Fruit fly (Drosophila melanogaster) whole organism, embryonic: ENCODE measurements around the gene CycA.

Experiments
- Blimp-1 ChIP-seq: fragments of 200-800 bp; sonication (Bioruptor generic); optimal IDR thresholded peaks from 3 replicates; lab custom pipeline; 2018; ENCODE audit warnings: missing biosample characterization, missing genetic modification characterization, mild to moderate bottlenecking, moderate library complexity, missing genetic modification reagents
- CG10565 ChIP-seq: fragments of 200-800 bp; sonication (Bioruptor generic); optimal IDR thresholded peaks from 3 replicates; lab custom pipeline; 2016; ENCODE audit warnings: missing biosample characterization, mild to moderate bottlenecking, missing genetic modification characterization
- CG11504 ChIP-seq: fragments of 200-800 bp; sonication (Bioruptor generic); optimal IDR thresholded peaks from 3 replicates; lab custom pipeline; 2019; ENCODE audit warnings: missing biosample characterization, mild to moderate bottlenecking, missing genetic modification characterization, moderate library complexity
- CG12391 ChIP-seq: fragments of 200-800 bp; sonication (Bioruptor generic); optimal IDR thresholded peaks from 3 replicates; lab custom pipeline; 2018; ENCODE audit warnings: missing biosample characterization, mild to moderate bottlenecking, missing genetic modification characterization, moderate library complexity
- CG13296 ChIP-seq: fragments of 200-800 bp; sonication (Bioruptor generic); optimal IDR thresholded peaks from 3 replicates; lab custom pipeline; 2018; ENCODE audit warnings: missing biosample characterization, mild to moderate bottlenecking, missing genetic modification characterization
- CG13424 ChIP-seq: fragments of 200-800 bp; sonication (Bioruptor generic); optimal IDR thresholded peaks from 2 replicates; lab custom pipeline; 2019; ENCODE audit warnings: missing biosample characterization, mild to moderate bottlenecking, missing genetic modification characterization, moderate library complexity
- CG14667 ChIP-seq: fragments of 200-800 bp; sonication (Bioruptor generic); IDR thresholded peaks from 2 replicates; pipeline ENCODE4 v1.3.6; 2022; ENCODE audit warnings: missing biosample characterization, missing genetic modification characterization
- CG15269 ChIP-seq: fragments of 200-800 bp; sonication (Bioruptor generic); optimal IDR thresholded peaks from 2 replicates; lab custom pipeline; 2018; ENCODE audit warnings: missing biosample characterization, mild to moderate bottlenecking, missing genetic modification characterization, moderate library complexity
- CG18599 ChIP-seq: fragments of 200-800 bp; sonication (Bioruptor generic); optimal IDR thresholded peaks from 3 replicates; lab custom pipeline; 2017; ENCODE audit warnings: missing biosample characterization, missing genetic modification characterization, mild to moderate bottlenecking, moderate library complexity, missing genetic modification reagents
- CG2120 ChIP-seq: fragments of 200-800 bp; sonication (Bioruptor generic); optimal IDR thresholded peaks from 3 replicates; lab custom pipeline; 2016; ENCODE audit warnings: missing biosample characterization, missing genetic modification characterization
- CG2678 ChIP-seq: fragments of 200-800 bp; sonication (Bioruptor generic); optimal IDR thresholded peaks from 3 replicates; lab custom pipeline; 2019; ENCODE audit warnings: missing biosample characterization, mild to moderate bottlenecking, missing genetic modification characterization, moderate library complexity
- CG31441 ChIP-seq: fragments of 200-800 bp; sonication (Bioruptor generic); IDR thresholded peaks from 2 replicates; pipeline ENCODE4 v1.3.6; 2022; ENCODE audit warnings: missing biosample characterization, missing genetic modification characterization
- CG32532 ChIP-seq: fragments of 200-800 bp; sonication (Bioruptor generic); IDR thresholded peaks from 2 replicates; pipeline ENCODE4 v1.3.6; 2022; ENCODE audit warnings: missing biosample characterization, missing genetic modification characterization
- CG3281 ChIP-seq: fragments of 200-800 bp; sonication (Bioruptor generic); optimal IDR thresholded peaks from 3 replicates; lab custom pipeline; 2017; ENCODE audit warnings: missing biosample characterization, mild to moderate bottlenecking, missing genetic modification characterization
- CG7556 ChIP-seq: fragments of 200-800 bp; sonication (Bioruptor generic); optimal IDR thresholded peaks from 2 replicates; lab custom pipeline; 2017; ENCODE audit warnings: missing biosample characterization, mild to moderate bottlenecking, missing genetic modification characterization
- CG7839 ChIP-seq: fragments of 200-800 bp; sonication (Bioruptor generic); optimal IDR thresholded peaks from 3 replicates; lab custom pipeline; 2018; ENCODE audit warnings: missing biosample characterization, mild to moderate bottlenecking, missing genetic modification characterization, moderate library complexity
- CG8765 ChIP-seq: fragments of 200-800 bp; sonication (Bioruptor generic); IDR thresholded peaks from 2 replicates; pipeline ENCODE4 v1.3.6; 2022; ENCODE audit warnings: missing biosample characterization, missing genetic modification characterization
- CG9215 ChIP-seq: fragments of 200-800 bp; sonication (Bioruptor generic); IDR thresholded peaks from 2 replicates; pipeline ENCODE4 v1.3.6; 2022; ENCODE audit warnings: missing biosample characterization, missing genetic modification characterization
- CG9727 ChIP-seq: fragments of 200-800 bp; sonication (Bioruptor generic); optimal IDR thresholded peaks from 3 replicates; lab custom pipeline; 2017; ENCODE audit warnings: missing biosample characterization, mild to moderate bottlenecking, missing genetic modification characterization
- CG9817 ChIP-seq: fragments of 200-800 bp; sonication (Bioruptor generic); optimal IDR thresholded peaks from 2 replicates; lab custom pipeline; 2018; ENCODE audit warnings: missing biosample characterization, mild to moderate bottlenecking, missing genetic modification characterization, moderate library complexity
- Chrac-16 ChIP-seq: fragments of 200-800 bp; sonication (Bioruptor generic); optimal IDR thresholded peaks from 3 replicates; lab custom pipeline; 2016; ENCODE audit warnings: missing biosample characterization, missing genetic modification characterization
- Dek ChIP-seq: fragments of 200-800 bp; sonication (Bioruptor generic); optimal IDR thresholded peaks from 3 replicates; lab custom pipeline; 2019; ENCODE audit warnings: missing biosample characterization, mild to moderate bottlenecking, missing genetic modification characterization, moderate library complexity
- Fer1 ChIP-seq: fragments of 200-800 bp; sonication (Bioruptor generic); optimal IDR thresholded peaks from 2 replicates; lab custom pipeline; 2017; ENCODE audit warnings: missing biosample characterization, mild to moderate bottlenecking, missing genetic modification characterization
- Gug ChIP-seq: fragments of 200-800 bp; sonication (Bioruptor generic); IDR thresholded peaks from 4 replicates; pipeline ENCODE4 v1.3.6; 2022; ENCODE audit warnings: missing biosample characterization, missing genetic modification characterization
- Hand ChIP-seq: fragments of 200-800 bp; sonication (Bioruptor generic); optimal IDR thresholded peaks from 2 replicates; lab custom pipeline; 2017; ENCODE audit warnings: mild to moderate bottlenecking, missing biosample characterization, missing genetic modification reagents, missing genetic modification characterization
- Hmr ChIP-seq: fragments of 200-800 bp; sonication (Bioruptor generic); optimal IDR thresholded peaks from 3 replicates; lab custom pipeline; 2017; ENCODE audit warnings: mild to moderate bottlenecking, missing biosample characterization, missing genetic modification reagents, missing genetic modification characterization
- Hr51 ChIP-seq, 2 experiments: fragments of 200-800 bp; sonication (Bioruptor generic); optimal IDR thresholded peaks; 2 replicates in 1 of 2; 3 replicates in 1 of 2; lab custom pipeline; 2016 to 2018; ENCODE audit warnings: missing biosample characterization in 2 of 2, missing genetic modification characterization in 2 of 2, mild to moderate bottlenecking in 1 of 2, moderate library complexity in 1 of 2
- Hsf ChIP-seq: fragments of 200-800 bp; sonication (Bioruptor generic); optimal IDR thresholded peaks from 3 replicates; lab custom pipeline; 2016; ENCODE audit warnings: missing biosample characterization, missing genetic modification characterization
- Meics ChIP-seq: fragments of 200-800 bp; sonication (Bioruptor generic); optimal IDR thresholded peaks from 2 replicates; lab custom pipeline; 2017; ENCODE audit warnings: missing biosample characterization, mild to moderate bottlenecking, missing genetic modification characterization
- PHDP ChIP-seq: fragments of 200-800 bp; sonication (Bioruptor generic); optimal IDR thresholded peaks from 3 replicates; lab custom pipeline; 2018; ENCODE audit warnings: missing biosample characterization, mild to moderate bottlenecking, missing genetic modification characterization, moderate library complexity
- Ptx1 ChIP-seq: fragments of 200-800 bp; sonication (Bioruptor generic); IDR thresholded peaks from 2 replicates; pipeline ENCODE4 v1.3.6; 2022; ENCODE audit warnings: missing biosample characterization, missing genetic modification characterization
- Sin3A ChIP-seq: fragments of >200 bp; optimal IDR thresholded peaks from 2 replicates; lab custom pipeline; 2018
- caup ChIP-seq: fragments of 200-800 bp; sonication (Bioruptor generic); optimal IDR thresholded peaks from 3 replicates; lab custom pipeline; 2017; ENCODE audit warnings: missing biosample characterization, mild to moderate bottlenecking, missing genetic modification characterization, moderate library complexity; ENCODE audit not compliant: severe bottlenecking
- chm ChIP-seq: fragments of 200-800 bp; sonication (Bioruptor generic); IDR thresholded peaks from 2 replicates; pipeline ENCODE4 v1.3.6; 2022; ENCODE audit warnings: missing biosample characterization, missing genetic modification characterization
- dmrt99B ChIP-seq: fragments of 200-800 bp; sonication (Bioruptor generic); optimal IDR thresholded peaks from 2 replicates; lab custom pipeline; 2018; ENCODE audit warnings: missing biosample characterization, mild to moderate bottlenecking, missing genetic modification characterization, moderate library complexity
- gem ChIP-seq: fragments of 200-800 bp; sonication (Bioruptor generic); optimal IDR thresholded peaks from 2 replicates; lab custom pipeline; 2019; ENCODE audit warnings: missing biosample characterization, mild to moderate bottlenecking, missing genetic modification characterization, moderate library complexity
- grau ChIP-seq: fragments of 200-800 bp; optimal IDR thresholded peaks from 3 replicates; lab custom pipeline; 2019; ENCODE audit warnings: missing biosample characterization, mild to moderate bottlenecking, missing genetic modification characterization, moderate library complexity
- knrl ChIP-seq: fragments of 200-800 bp; sonication (Bioruptor generic); IDR thresholded peaks from 3 replicates; pipeline ENCODE4 v1.3.6; 2022; ENCODE audit warnings: missing biosample characterization, missing genetic modification characterization; ENCODE audit not compliant: partially characterized antibody
- lab ChIP-seq: fragments of 200-800 bp; sonication (Bioruptor generic); optimal IDR thresholded peaks from 3 replicates; lab custom pipeline; 2017; ENCODE audit warnings: missing biosample characterization, missing genetic modification characterization, mild to moderate bottlenecking, moderate library complexity, missing genetic modification reagents
- lmd ChIP-seq: fragments of 200-800 bp; sonication (Bioruptor generic); IDR thresholded peaks from 2 replicates; pipeline ENCODE4 v1.3.6; 2022; ENCODE audit warnings: missing biosample characterization, missing genetic modification characterization
- nmo ChIP-seq: fragments of 200-800 bp; sonication (Bioruptor generic); optimal IDR thresholded peaks from 2 replicates; lab custom pipeline; 2018; ENCODE audit warnings: missing biosample characterization, mild to moderate bottlenecking, missing genetic modification characterization, moderate library complexity
- nom ChIP-seq: fragments of 200-800 bp; sonication (Bioruptor generic); optimal IDR thresholded peaks from 2 replicates; lab custom pipeline; 2017; ENCODE audit warnings: missing biosample characterization, missing genetic modification characterization, mild to moderate bottlenecking, moderate library complexity, missing genetic modification reagents
- phol ChIP-seq: fragments of 200-800 bp; sonication (Bioruptor generic); optimal IDR thresholded peaks from 3 replicates; lab custom pipeline; 2018; ENCODE audit warnings: missing biosample characterization, mild to moderate bottlenecking, missing genetic modification characterization, moderate library complexity
- ranshi ChIP-seq: fragments of 200-800 bp; sonication (Bioruptor generic); IDR thresholded peaks from 2 replicates; pipeline ENCODE4 v1.3.6; 2022; ENCODE audit warnings: missing biosample characterization, missing genetic modification characterization
- row ChIP-seq: fragments of 200-800 bp; sonication (Bioruptor generic); IDR thresholded peaks from 3 replicates; pipeline ENCODE4 v1.3.6; 2022; ENCODE audit warnings: missing biosample characterization, missing genetic modification characterization
- slbo ChIP-seq: fragments of 200-800 bp; sonication (Bioruptor generic); IDR thresholded peaks from 2 replicates; pipeline ENCODE4 v1.3.6; 2022; ENCODE audit warnings: missing biosample characterization, missing genetic modification characterization
- sob ChIP-seq: fragments of 200-800 bp; sonication (Bioruptor generic); IDR thresholded peaks from 2 replicates; pipeline ENCODE4 v1.3.6; 2022; ENCODE audit warnings: missing biosample characterization, missing genetic modification characterization
- wdn ChIP-seq: fragments of 200-800 bp; sonication (Bioruptor generic); IDR thresholded peaks from 2 replicates; pipeline ENCODE4 v1.3.6; 2022; ENCODE audit warnings: missing biosample characterization, missing genetic modification characterization

Gene CycA

DNA sequence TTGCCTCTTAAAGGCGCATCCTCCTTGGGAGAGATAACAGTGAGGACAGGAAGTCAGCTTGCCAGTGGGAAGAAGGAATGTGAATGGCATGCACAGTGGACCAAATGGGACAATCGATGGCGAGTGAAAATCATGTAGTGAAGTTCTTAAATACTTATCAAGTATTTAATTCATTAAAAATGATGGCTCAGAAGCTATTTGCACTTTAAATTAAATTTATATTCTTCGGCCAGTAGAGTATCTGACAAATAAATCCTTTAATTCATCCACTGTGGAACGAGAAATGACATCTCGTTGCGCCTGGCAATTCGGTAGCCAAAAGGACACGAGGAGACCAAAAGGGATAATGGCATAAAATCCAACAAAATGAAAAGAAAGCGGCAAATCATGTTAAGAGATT lies 36.0 kb upstream of the CycA start (continued):
- TF ChIP-seq grau (tag; lab: Kevin White, UChicago) (peak; percentile 24), CG3281 (GFP tag; lab: Kevin White, UChicago) (peak; percentile 2), Hmr (peak; percentile 44), dmrt99B (tag; lab: Kevin White, UChicago) (peak; percentile 11), lab (GFP tag; lab: Kevin White, UChicago) (peak; percentile 39), Sin3A (lab: Kevin White, UChicago) (no peak), Meics (GFP tag; lab: Kevin White, UChicago) (peak; percentile 29), gem (tag; lab: Kevin White, UChicago) (peak; percentile 30), CG32532 (peak; percentile 40; the same call in 1 of the 2 replicates)
- TF ChIP-seq, all 482 proteins: peak for 30

DNA sequence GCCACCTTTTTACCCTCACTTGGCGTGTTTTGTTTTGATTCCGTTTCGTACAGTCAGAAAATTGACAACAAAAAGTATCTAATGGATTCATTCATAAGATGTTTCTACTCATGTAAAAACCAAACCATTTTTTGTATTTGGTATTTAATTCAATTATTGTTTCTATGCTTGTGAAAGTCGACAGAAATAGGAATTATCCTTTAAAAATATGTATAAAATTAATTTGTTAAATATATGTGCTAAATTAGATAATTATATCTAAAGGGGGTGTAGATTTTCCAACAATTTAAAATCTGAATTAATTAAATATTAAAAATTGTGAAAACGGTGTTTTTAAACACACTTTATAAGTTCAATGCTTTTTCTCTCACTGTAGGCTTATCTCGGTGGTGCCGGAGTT lies 30.2 kb upstream of the CycA start:
- TF ChIP-seq Dek (tag; lab: Kevin White, UChicago) (peak; percentile 2), CG9817 (tag; lab: Kevin White, UChicago) (no peak), Hr51 (GFP tag; optimal IDR thresholded peaks at IDR 0.05; lab: Kevin White, UChicago) (peak in 1 of 2 experiments; percentile 47), CG8765 (GFP tag; lab: Robert Waterston, UW) (no peak), phol (tag; lab: Kevin White, UChicago) (peak; percentile 23), sob (GFP tag; lab: Robert Waterston, UW) (no peak), Gug (GFP tag; lab: Robert Waterston, UW) (no peak), nmo (GFP tag; lab: Kevin White, UChicago) (peak; percentile 8), Chrac-16 (GFP tag; lab: Kevin White, UChicago) (no peak), Hsf (GFP tag; lab: Kevin White, UChicago) (no peak), CG31441 (GFP tag; lab: Robert Waterston, UW) (peak; percentile 37; the same call in 1 of the 2 replicates), knrl (GFP tag; lab: Robert Waterston, UW) (no peak), wdn (no peak), CG7839 (peak; percentile 44), dmrt99B (tag; lab: Kevin White, UChicago) (peak; percentile 47), CG3281 (GFP tag; lab: Kevin White, UChicago) (peak; percentile 52), CG12391 (peak; percentile 13), Fer1 (GFP tag; lab: Kevin White, UChicago) (peak; percentile 61), Ptx1 (GFP tag; lab: Robert Waterston, UW) (no peak), CG13424 (tag; lab: Kevin White, UChicago) (peak; percentile 50), CG14667 (GFP tag; lab: Robert Waterston, UW) (no peak), chm (no peak), CG10565 (GFP tag; lab: Kevin White, UChicago) (no peak), PHDP (tag; lab: Kevin White, UChicago) (peak; percentile 11), Hmr (peak; percentile 59), row (GFP tag; lab: Robert Waterston, UW) (peak; percentile 39; the same call in 2 of the 3 replicates), CG2120 (GFP tag; lab: Kevin White, UChicago) (peak; percentile 24), lmd (GFP tag; lab: Robert Waterston, UW) (0 out of 2 replicates have a peak, but pooled peaks have one; percentile 11), nom (GFP tag; lab: Kevin White, UChicago) (no peak), Blimp-1 (GFP tag; lab: Kevin White, UChicago) (peak; percentile 13), slbo (no peak), CG2678 (tag; lab: Kevin White, UChicago) (peak; percentile 62), CG11504 (tag; lab: Kevin White, UChicago) (peak; percentile 63), CG13296 (GFP tag; lab: Kevin White, UChicago) (peak; percentile 28), CG9215 (GFP tag; lab: Robert Waterston, UW) (no peak), Hand (GFP tag; lab: Kevin White, UChicago) (peak; percentile 17), CG18599 (GFP tag; lab: Kevin White, UChicago) (peak; percentile 74), CG15269 (tag; lab: Kevin White, UChicago) (peak; percentile 32), CG7556 (GFP tag; lab: Kevin White, UChicago) (peak; percentile 76), caup (peak; percentile 8), ranshi (GFP tag; lab: Robert Waterston, UW) (no peak), CG9727 (GFP tag; lab: Kevin White, UChicago) (peak; percentile 38)
